Worm (Caenorhabditis elegans) whole organism, mixed stage, embryonic: ENCODE measurements around the gene arl-5.

Source experiments
- blmp-1 ChIP-seq: fragments of 150-350 bp; optimal IDR thresholded peaks from 2 replicates; lab custom pipeline; 2014; ENCODE audit warnings: missing biosample characterization, missing genetic modification characterization
- ceh-39 ChIP-seq: fragments of 150-350 bp; optimal IDR thresholded peaks from 2 replicates; lab custom pipeline; 2014; ENCODE audit warnings: missing biosample characterization, missing genetic modification characterization
- elt-1 ChIP-seq: sonication (generic microtip); optimal IDR thresholded peaks from 2 replicates; lab custom pipeline; 2017; ENCODE audit warnings: missing genetic modification characterization, mild to moderate bottlenecking, missing compliant biosample characterization, antibody characterized with exemption, moderate library complexity, borderline replicate concordance; ENCODE audit not compliant: insufficient read depth
- elt-3 ChIP-seq: fragments of 150-350 bp; optimal IDR thresholded peaks from 2 replicates; lab custom pipeline; 2014; ENCODE audit warnings: missing biosample characterization, missing genetic modification characterization
- hlh-1 ChIP-seq: fragments of 150-350 bp; optimal IDR thresholded peaks from 2 replicates; lab custom pipeline; 2014; ENCODE audit warnings: missing biosample characterization, missing genetic modification reagents, missing genetic modification characterization
- lin-13 ChIP-seq: fragments of 150-350 bp; optimal IDR thresholded peaks from 2 replicates; lab custom pipeline; 2014; ENCODE audit warnings: missing biosample characterization, missing genetic modification characterization
- nhr-12 ChIP-seq: fragments of 150-350 bp; optimal IDR thresholded peaks from 2 replicates; lab custom pipeline; 2014; ENCODE audit warnings: missing biosample characterization, missing genetic modification characterization
- nhr-237 ChIP-seq: fragments of 150-350 bp; optimal IDR thresholded peaks from 2 replicates; lab custom pipeline; 2014; ENCODE audit warnings: missing biosample characterization, missing genetic modification characterization
- nhr-76 ChIP-seq: sonication (generic microtip); optimal IDR thresholded peaks from 2 replicates; lab custom pipeline; 2017; ENCODE audit warnings: missing biosample characterization, missing genetic modification characterization
- pha-4 ChIP-seq: fragments of 150-350 bp; optimal IDR thresholded peaks from 2 replicates; lab custom pipeline; 2018; ENCODE audit warnings: missing biosample characterization, missing genetic modification reagents, missing genetic modification characterization
- snpc-4 ChIP-seq: fragments of 150-350 bp; optimal IDR thresholded peaks from 2 replicates; lab custom pipeline; 2014; ENCODE audit warnings: missing biosample characterization, missing genetic modification characterization
- unc-39 ChIP-seq: fragments of 150-350 bp; optimal IDR thresholded peaks from 2 replicates; lab custom pipeline; 2014; ENCODE audit warnings: missing biosample characterization, missing genetic modification characterization
- unc-62 ChIP-seq: fragments of 150-350 bp; optimal IDR thresholded peaks from 2 replicates; lab custom pipeline; 2014; ENCODE audit warnings: missing biosample characterization, missing genetic modification reagents, missing genetic modification characterization

DNA sequence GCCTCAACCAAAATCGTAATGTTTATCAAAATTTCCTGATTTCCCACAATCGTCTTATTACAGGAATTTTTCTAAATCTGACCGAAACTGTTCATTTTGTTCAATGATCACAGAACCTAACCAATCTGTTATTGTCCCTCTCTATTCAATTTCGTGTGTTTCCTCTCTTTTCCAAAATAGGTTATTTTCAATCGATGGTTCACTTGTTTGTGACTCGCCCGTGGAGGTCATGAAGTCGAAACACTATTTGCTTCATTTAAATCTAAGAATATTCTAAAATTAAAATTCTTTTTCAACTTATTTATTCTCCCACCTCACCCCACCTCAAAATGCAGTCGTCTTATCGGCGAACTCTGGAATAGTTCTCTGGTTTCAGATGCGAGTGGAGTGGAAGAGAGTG, 27.8 kb downstream of the arl-5 start:
- TF ChIP-seq snpc-4 (no peak), pha-4 (tag; lab: Kevin White, UChicago) (no peak), unc-39 (tag; lab: Kevin White, UChicago) (no peak), lin-13 (tag; lab: Kevin White, UChicago) (no peak), unc-62 (GFP tag; lab: Kevin White, UChicago) (no peak), elt-1 (tag; lab: Kevin White, UChicago) (no peak), nhr-237 (no peak), nhr-76 (tag; lab: Kevin White, UChicago) (no peak), elt-3 (tag; lab: Kevin White, UChicago) (no peak), nhr-12 (tag; lab: Kevin White, UChicago) (no peak), ceh-39 (tag; lab: Kevin White, UChicago) (no peak), hlh-1 (tag; lab: Kevin White, UChicago) (no peak), blmp-1 (tag; lab: Kevin White, UChicago) (no peak)
